Fruit fly (Drosophila melanogaster): ENCODE measurements around the gene wrm2.

DNA sequence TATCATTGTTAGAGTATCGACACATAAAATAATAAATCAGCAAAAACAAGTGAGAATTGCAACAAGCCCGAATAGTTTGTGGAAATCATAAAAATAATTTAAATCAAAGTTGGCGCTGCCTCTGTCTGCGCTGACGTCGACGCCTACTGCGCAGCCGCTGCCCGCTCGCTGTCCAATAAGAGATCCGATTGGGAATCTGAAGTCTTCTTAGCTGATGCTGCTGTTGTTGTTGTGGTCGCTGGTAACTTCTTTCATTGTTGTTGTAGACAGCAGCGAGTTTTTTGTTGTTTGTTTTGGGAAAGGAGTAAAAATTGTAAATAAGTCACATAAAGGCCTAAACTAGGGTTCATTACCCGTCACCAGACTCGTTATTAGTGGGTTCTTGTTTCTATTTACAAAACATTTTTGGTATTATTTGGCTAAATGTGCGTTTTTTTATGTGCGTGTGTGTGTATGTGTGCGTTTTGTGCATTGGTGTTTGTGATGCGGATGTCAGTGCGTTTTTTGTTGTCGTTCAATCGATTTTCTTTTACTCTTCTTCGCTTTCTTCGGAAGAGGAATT lies 29.8 kb upstream of the wrm2 start:
- TF ChIP-seq Sox102F (GFP tag; optimal IDR thresholded peaks at IDR 0.05), result no peak
- TF ChIP-seq spab (GFP tag; optimal IDR thresholded peaks at IDR 0.05), result no peak
- TF ChIP-seq CG16779 (tag; optimal IDR thresholded peaks at IDR 0.05), result no peak
